Fruit fly (Drosophila melanogaster) whole organism, embryonic: Measurements from ENCODE around the gene 5-HT2B.

Source experiments
- BtbVII ChIP-seq: fragments of 200-800 bp; sonication (Bioruptor generic); optimal IDR thresholded peaks from 3 replicates; lab custom pipeline; 2017; ENCODE audit warnings: missing biosample characterization, mild to moderate bottlenecking, missing genetic modification characterization
- CG11695 ChIP-seq: fragments of 200-800 bp; sonication (Bioruptor generic); IDR thresholded peaks from 3 replicates; pipeline ENCODE4 v1.3.6; 2022; ENCODE audit warnings: missing biosample characterization, missing genetic modification characterization
- CG12155 ChIP-seq: fragments of 200-800 bp; sonication (Bioruptor generic); optimal IDR thresholded peaks from 3 replicates; lab custom pipeline; 2016; ENCODE audit warnings: missing biosample characterization, missing genetic modification characterization
- CG12391 ChIP-seq: fragments of 200-800 bp; sonication (Bioruptor generic); optimal IDR thresholded peaks from 3 replicates; lab custom pipeline; 2018; ENCODE audit warnings: missing biosample characterization, mild to moderate bottlenecking, missing genetic modification characterization, moderate library complexity
- CG12942 ChIP-seq: fragments of 200-800 bp; sonication (Bioruptor generic); optimal IDR thresholded peaks from 3 replicates; lab custom pipeline; 2016; ENCODE audit warnings: missing biosample characterization, missing genetic modification characterization
- CG15514 ChIP-seq: fragments of 200-800 bp; sonication (Bioruptor generic); optimal IDR thresholded peaks from 3 replicates; lab custom pipeline; 2017; ENCODE audit warnings: missing biosample characterization, missing genetic modification characterization, mild to moderate bottlenecking, moderate library complexity, missing genetic modification reagents
- CG1647 ChIP-seq: fragments of 200-800 bp; sonication (Bioruptor generic); optimal IDR thresholded peaks from 3 replicates; lab custom pipeline; 2016; ENCODE audit warnings: missing biosample characterization, missing genetic modification characterization
- CG16863 ChIP-seq: fragments of 200-800 bp; sonication (Bioruptor generic); optimal IDR thresholded peaks from 3 replicates; lab custom pipeline; 2016; ENCODE audit warnings: missing biosample characterization, missing genetic modification characterization
- CG2875 ChIP-seq: fragments of 200-800 bp; sonication (Bioruptor generic); optimal IDR thresholded peaks from 2 replicates; lab custom pipeline; 2017; ENCODE audit warnings: missing biosample characterization, mild to moderate bottlenecking, missing genetic modification characterization, missing genetic modification reagents
- CG30020 ChIP-seq: fragments of 200-800 bp; optimal IDR thresholded peaks from 2 replicates; lab custom pipeline; 2019; ENCODE audit warnings: missing biosample characterization, mild to moderate bottlenecking, missing genetic modification characterization, moderate library complexity
- CG3838 ChIP-seq: fragments of 200-800 bp; sonication (Bioruptor generic); optimal IDR thresholded peaks from 3 replicates; lab custom pipeline; 2016; ENCODE audit warnings: missing biosample characterization, missing genetic modification characterization
- CG42726 ChIP-seq: fragments of 200-800 bp; sonication (Bioruptor generic); IDR thresholded peaks from 2 replicates; pipeline ENCODE4 v1.3.6; 2022; ENCODE audit warnings: missing biosample characterization, missing genetic modification characterization; ENCODE audit not compliant: partially characterized antibody
- CG4328 ChIP-seq: fragments of 200-800 bp; sonication (Bioruptor generic); optimal IDR thresholded peaks from 3 replicates; lab custom pipeline; 2017; ENCODE audit warnings: missing biosample characterization, missing genetic modification reagents, missing genetic modification characterization
- CG4820 ChIP-seq: fragments of 200-800 bp; sonication (Bioruptor generic); optimal IDR thresholded peaks from 3 replicates; lab custom pipeline; 2016; ENCODE audit warnings: missing biosample characterization, missing genetic modification characterization
- CG7271 ChIP-seq: fragments of 200-800 bp; sonication (Bioruptor generic); optimal IDR thresholded peaks from 2 replicates; lab custom pipeline; 2018; ENCODE audit warnings: missing biosample characterization, mild to moderate bottlenecking, missing genetic modification characterization, moderate library complexity
- CG7556 ChIP-seq: fragments of 200-800 bp; sonication (Bioruptor generic); optimal IDR thresholded peaks from 2 replicates; lab custom pipeline; 2017; ENCODE audit warnings: missing biosample characterization, mild to moderate bottlenecking, missing genetic modification characterization
- CG9932 ChIP-seq: fragments of 200-800 bp; sonication (Bioruptor generic); IDR thresholded peaks from 2 replicates; pipeline ENCODE4 v1.3.6; 2022; ENCODE audit warnings: missing biosample characterization, missing genetic modification characterization
- Chrac-16 ChIP-seq: fragments of 200-800 bp; sonication (Bioruptor generic); optimal IDR thresholded peaks from 3 replicates; lab custom pipeline; 2016; ENCODE audit warnings: missing biosample characterization, missing genetic modification characterization
- D19A ChIP-seq: fragments of 200-800 bp; optimal IDR thresholded peaks from 3 replicates; lab custom pipeline; 2019; ENCODE audit warnings: missing biosample characterization, mild to moderate bottlenecking, missing genetic modification characterization, moderate library complexity
- Dip3 ChIP-seq: fragments of 200-800 bp; sonication (Bioruptor generic); optimal IDR thresholded peaks from 3 replicates; lab custom pipeline; 2016; ENCODE audit warnings: missing biosample characterization, missing genetic modification characterization
- E2f2 ChIP-seq: fragments of 200-800 bp; sonication (Bioruptor generic); IDR thresholded peaks from 2 replicates; pipeline ENCODE4 v1.3.6; 2022; ENCODE audit warnings: missing biosample characterization, missing genetic modification characterization
- Hey ChIP-seq: fragments of 200-800 bp; sonication (Bioruptor generic); optimal IDR thresholded peaks from 3 replicates; lab custom pipeline; 2018; ENCODE audit warnings: missing biosample characterization, mild to moderate bottlenecking, missing genetic modification characterization
- Hmr ChIP-seq: fragments of 200-800 bp; sonication (Bioruptor generic); optimal IDR thresholded peaks from 3 replicates; lab custom pipeline; 2017; ENCODE audit warnings: mild to moderate bottlenecking, missing biosample characterization, missing genetic modification reagents, missing genetic modification characterization
- Mes4 ChIP-seq: fragments of 200-800 bp; sonication (Bioruptor generic); optimal IDR thresholded peaks from 2 replicates; lab custom pipeline; 2016; ENCODE audit warnings: missing biosample characterization, missing genetic modification characterization
- Nf-YB ChIP-seq: fragments of 200-800 bp; sonication (Bioruptor generic); optimal IDR thresholded peaks from 3 replicates; lab custom pipeline; 2019; ENCODE audit warnings: missing biosample characterization, mild to moderate bottlenecking, missing genetic modification characterization, moderate library complexity
- Opbp ChIP-seq: fragments of 200-800 bp; sonication (Bioruptor generic); IDR thresholded peaks from 3 replicates; pipeline ENCODE4 v1.3.6; 2022; ENCODE audit warnings: missing biosample characterization, missing genetic modification characterization; ENCODE audit not compliant: partially characterized antibody
- Taf1 ChIP-seq: fragments of 200-800 bp; sonication (Bioruptor generic); IDR thresholded peaks from 2 replicates; pipeline ENCODE4 v1.3.6; 2022; ENCODE audit warnings: missing biosample characterization, missing genetic modification characterization
- bab2 ChIP-seq: fragments of 200-800 bp; sonication (Bioruptor generic); optimal IDR thresholded peaks from 2 replicates; lab custom pipeline; 2016; ENCODE audit warnings: missing biosample characterization, missing genetic modification characterization
- da ChIP-seq: fragments of 200-800 bp; sonication (Bioruptor generic); optimal IDR thresholded peaks from 2 replicates; lab custom pipeline; 2016; ENCODE audit warnings: missing biosample characterization, missing genetic modification characterization
- dan ChIP-seq: fragments of 200-800 bp; sonication (Bioruptor generic); IDR thresholded peaks from 2 replicates; pipeline ENCODE4 v1.3.6; 2022; ENCODE audit warnings: missing biosample characterization, missing genetic modification characterization
- dati ChIP-seq: fragments of 200-800 bp; sonication (Bioruptor generic); IDR thresholded peaks from 2 replicates; pipeline ENCODE4 v1.3.6; 2022; ENCODE audit warnings: missing biosample characterization, missing genetic modification characterization
- dysf ChIP-seq: fragments of 200-800 bp; sonication (Bioruptor generic); IDR thresholded peaks from 3 replicates; pipeline ENCODE4 v1.3.6; 2022; ENCODE audit warnings: missing biosample characterization, missing genetic modification characterization
- eyg ChIP-seq: fragments of 200-800 bp; sonication (Bioruptor generic); optimal IDR thresholded peaks from 3 replicates; lab custom pipeline; 2016; ENCODE audit warnings: missing biosample characterization, missing genetic modification characterization
- gfzf ChIP-seq: fragments of 200-800 bp; sonication (Bioruptor generic); optimal IDR thresholded peaks from 2 replicates; lab custom pipeline; 2016; ENCODE audit warnings: missing biosample characterization, mild to moderate bottlenecking, missing genetic modification characterization, moderate library complexity
- ham ChIP-seq: fragments of 200-800 bp; sonication (Bioruptor generic); IDR thresholded peaks from 2 replicates; pipeline ENCODE4 v1.3.6; 2022; ENCODE audit warnings: missing biosample characterization, missing genetic modification characterization
- hkb ChIP-seq, 2 experiments: fragments of 200-800 bp in 1 of 2; fragments of >200 bp in 1 of 2; sonication (Bioruptor generic) in 1 of 2; IDR thresholded peaks in 1 of 2; optimal IDR thresholded peaks in 1 of 2; 2 replicates each; pipeline versions ENCODE4 v1.3.6 to Lab custom; 2017 to 2022; ENCODE audit warnings: missing biosample characterization in 1 of 2, missing genetic modification characterization in 1 of 2
- jumu ChIP-seq: fragments of 200-800 bp; sonication (Bioruptor generic); optimal IDR thresholded peaks from 3 replicates; lab custom pipeline; 2016; ENCODE audit warnings: missing biosample characterization, missing genetic modification characterization
- ken ChIP-seq: fragments of 200-800 bp; sonication (Bioruptor generic); IDR thresholded peaks from 3 replicates; pipeline ENCODE4 v1.3.6; 2022; ENCODE audit warnings: missing biosample characterization, missing genetic modification characterization
- lbe ChIP-seq: fragments of 200-800 bp; sonication (Bioruptor generic); optimal IDR thresholded peaks from 2 replicates; lab custom pipeline; 2016; ENCODE audit warnings: missing biosample characterization, mild to moderate bottlenecking, missing genetic modification characterization
- lov ChIP-seq, 2 experiments: fragments of 200-800 bp in 1 of 2; fragments of >200 bp in 1 of 2; sonication (Bioruptor generic) in 1 of 2; IDR thresholded peaks in 1 of 2; optimal IDR thresholded peaks in 1 of 2; 2 replicates in 1 of 2; 3 replicates in 1 of 2; pipeline versions ENCODE4 v1.3.6 to Lab custom; 2017 to 2022; ENCODE audit warnings: missing biosample characterization in 1 of 2, missing genetic modification characterization in 1 of 2
- mirr ChIP-seq: fragments of 200-800 bp; sonication (Bioruptor generic); optimal IDR thresholded peaks from 3 replicates; lab custom pipeline; 2018; ENCODE audit warnings: missing biosample characterization, mild to moderate bottlenecking, missing genetic modification characterization
- onecut ChIP-seq: fragments of 200-800 bp; sonication (Bioruptor generic); IDR thresholded peaks from 2 replicates; pipeline ENCODE4 v1.3.6; 2022; ENCODE audit warnings: missing biosample characterization, missing genetic modification characterization
- prd ChIP-seq, 3 experiments: fragments of >200 bp in 2 of 3; fragments of 200-800 bp in 1 of 3; sonication (Bioruptor generic) in 1 of 3; optimal IDR thresholded peaks in 2 of 3; IDR thresholded peaks in 1 of 3; 2 replicates in 2 of 3; 3 replicates in 1 of 3; pipeline versions ENCODE4 v1.3.6 to Lab custom; 2017 to 2022; ENCODE audit warnings: missing biosample characterization in 1 of 3, missing genetic modification characterization in 1 of 3
- run ChIP-seq: fragments of 200-800 bp; sonication (Bioruptor generic); optimal IDR thresholded peaks from 3 replicates; lab custom pipeline; 2018; ENCODE audit warnings: missing biosample characterization, mild to moderate bottlenecking, missing genetic modification characterization
- salm ChIP-seq: fragments of 200-800 bp; sonication (Bioruptor generic); optimal IDR thresholded peaks from 2 replicates; lab custom pipeline; 2018; ENCODE audit warnings: missing biosample characterization, mild to moderate bottlenecking, missing genetic modification characterization
- sd ChIP-seq: fragments of 200-800 bp; sonication (Bioruptor generic); optimal IDR thresholded peaks from 3 replicates; lab custom pipeline; 2018; ENCODE audit warnings: missing biosample characterization, mild to moderate bottlenecking, missing genetic modification characterization, moderate library complexity
- sima ChIP-seq: fragments of 200-800 bp; sonication (Bioruptor generic); optimal IDR thresholded peaks from 2 replicates; lab custom pipeline; 2016; ENCODE audit warnings: missing biosample characterization, missing genetic modification characterization
- slou ChIP-seq: fragments of 200-800 bp; sonication (Bioruptor generic); optimal IDR thresholded peaks from 3 replicates; lab custom pipeline; 2016; ENCODE audit warnings: missing biosample characterization, missing genetic modification characterization
- so ChIP-seq: fragments of 200-800 bp; sonication (Bioruptor generic); IDR thresholded peaks from 3 replicates; pipeline ENCODE4 v1.3.6; 2022; ENCODE audit warnings: missing biosample characterization, missing genetic modification characterization
- tx ChIP-seq: fragments of 200-800 bp; sonication (Bioruptor generic); optimal IDR thresholded peaks from 2 replicates; lab custom pipeline; 2016; ENCODE audit warnings: missing biosample characterization, missing genetic modification characterization

Gene 5-HT2B

dm6 chr3R:8563774-8564173, 14.2 kb upstream of the 5-HT2B start, which contains the start of gene Cenp-C (continued):
- TF ChIP-seq gfzf (peak; percentile 80), CG30020 (tag; lab: Kevin White, UChicago) (peak; percentile 25), CG3838 (GFP tag; lab: Kevin White, UChicago) (no peak), CG16863 (no peak), CG15514 (GFP tag; lab: Kevin White, UChicago) (peak; percentile 53), run (tag; lab: Kevin White, UChicago) (no peak), ken (GFP tag; lab: Robert Waterston, UW) (no peak), sima (GFP tag; lab: Kevin White, UChicago) (no peak), Dip3 (peak; percentile 44), CG4328 (GFP tag; lab: Kevin White, UChicago) (no peak), Hmr (GFP tag; lab: Kevin White, UChicago) (no peak), BtbVII (no peak), lbe (GFP tag; lab: Kevin White, UChicago) (no peak), Chrac-16 (GFP tag; lab: Kevin White, UChicago) (peak; percentile 14), CG11695 (GFP tag; lab: Robert Waterston, UW) (no peak), mirr (GFP tag; lab: Kevin White, UChicago) (no peak), Opbp (GFP tag; lab: Robert Waterston, UW) (no peak), eyg (no peak), lov (optimal IDR thresholded peaks at IDR 0.05; lab: Kevin White, UChicago) (no peak), lov (GFP tag; IDR thresholded peaks at IDR 0.05; lab: Robert Waterston, UW) (no peak), dysf (peak; percentile 37; the same call in 1 of the 3 replicates), D19A (tag; lab: Kevin White, UChicago) (no peak), prd (optimal IDR thresholded peaks at IDR 0.05; lab: Kevin White, UChicago) (no peak), prd (GFP tag; IDR thresholded peaks at IDR 0.05; lab: Robert Waterston, UW) (peak; percentile 47; the same call in 2 of the 3 replicates), Mes4 (peak; percentile 22), onecut (GFP tag; lab: Robert Waterston, UW) (no peak), CG2875 (GFP tag; lab: Kevin White, UChicago) (no peak), salm (no peak), CG9932 (GFP tag; lab: Robert Waterston, UW) (peak; percentile 51), bab2 (GFP tag; lab: Kevin White, UChicago) (peak; percentile 33), CG42726 (GFP tag; lab: Robert Waterston, UW) (no peak), CG7271 (tag; lab: Kevin White, UChicago) (no peak), Nf-YB (no peak), CG12391 (tag; lab: Kevin White, UChicago) (peak; percentile 39), slou (GFP tag; lab: Kevin White, UChicago) (no peak), hkb (optimal IDR thresholded peaks at IDR 0.05; lab: Kevin White, UChicago) (peak; percentile 69), hkb (GFP tag; IDR thresholded peaks at IDR 0.05; lab: Robert Waterston, UW) (no peak), CG12942 (GFP tag; lab: Kevin White, UChicago) (peak; percentile 25), so (GFP tag; lab: Robert Waterston, UW) (no peak), CG12155 (GFP tag; lab: Kevin White, UChicago) (peak; percentile 32), Hey (tag; lab: Kevin White, UChicago) (no peak), sd (tag; lab: Kevin White, UChicago) (no peak), Taf1 (no peak), CG1647 (no peak), dati (no peak), ham (no peak), dan (GFP tag; lab: Robert Waterston, UW) (no peak), tx (peak; percentile 18), da (GFP tag; lab: Kevin White, UChicago) (no peak), CG7556 (GFP tag; lab: Kevin White, UChicago) (no peak), CG4820 (GFP tag; lab: Kevin White, UChicago) (no peak), jumu (peak; percentile 73), E2f2 (peak; percentile 83)
